Worm (Caenorhabditis elegans) whole organism, L2 larva: Measurements from ENCODE around the gene dos-2.

ENCODE experiments used
- C34F6.9 ChIP-seq: fragments of 150-350 bp; optimal IDR thresholded peaks from 2 replicates; lab custom pipeline; 2014; ENCODE audit warnings: missing biosample characterization, missing genetic modification characterization
- F13H6.1 ChIP-seq: sonication (generic microtip); optimal IDR thresholded peaks from 2 replicates; lab custom pipeline; 2016; ENCODE audit warnings: missing genetic modification characterization, missing compliant biosample characterization
- R02D3.7 ChIP-seq: fragments of 150-350 bp; optimal IDR thresholded peaks from 2 replicates; lab custom pipeline; 2014; ENCODE audit warnings: missing biosample characterization, missing genetic modification characterization
- Y55F3AM.14 ChIP-seq: fragments of 200-800 bp; sonication (Bioruptor generic); optimal IDR thresholded peaks from 2 replicates; lab custom pipeline; 2018; ENCODE audit warnings: mild to moderate bottlenecking, missing genetic modification characterization, missing compliant biosample characterization
- ZK546.5 ChIP-seq: sonication (generic microtip); optimal IDR thresholded peaks from 2 replicates; lab custom pipeline; 2017; ENCODE audit warnings: missing biosample characterization, missing genetic modification characterization
- alr-1 ChIP-seq: fragments of 150-350 bp; optimal IDR thresholded peaks from 2 replicates; lab custom pipeline; 2014; ENCODE audit warnings: missing biosample characterization, missing genetic modification characterization
- aly-2 ChIP-seq: fragments of 150-350 bp; optimal IDR thresholded peaks from 2 replicates; lab custom pipeline; 2014; ENCODE audit warnings: missing biosample characterization, missing genetic modification characterization
- ama-1 ChIP-seq: fragments of 150-350 bp; optimal IDR thresholded peaks from 2 replicates; lab custom pipeline; 2018; ENCODE audit warnings: inconsistent platforms
- blmp-1 ChIP-seq: sonication (generic microtip); optimal IDR thresholded peaks from 2 replicates; lab custom pipeline; 2017; ENCODE audit warnings: missing genetic modification characterization, mild to moderate bottlenecking, missing compliant biosample characterization, antibody characterized with exemption, moderate library complexity; ENCODE audit not compliant: insufficient read depth
- ceh-16 ChIP-seq: fragments of 150-350 bp; optimal IDR thresholded peaks from 2 replicates; lab custom pipeline; 2014; ENCODE audit warnings: missing biosample characterization, missing genetic modification characterization
- ceh-82 ChIP-seq: fragments of 150-350 bp; optimal IDR thresholded peaks from 2 replicates; lab custom pipeline; 2014; ENCODE audit warnings: missing biosample characterization, missing genetic modification characterization
- crh-2 ChIP-seq: sonication (generic microtip); optimal IDR thresholded peaks from 2 replicates; lab custom pipeline; 2017; ENCODE audit warnings: missing biosample characterization, missing genetic modification characterization
- dmd-4 ChIP-seq: sonication (generic microtip); optimal IDR thresholded peaks from 2 replicates; lab custom pipeline; 2017; ENCODE audit warnings: missing biosample characterization, missing genetic modification characterization
- egl-27 ChIP-seq: sonication (generic microtip); optimal IDR thresholded peaks from 3 replicates; lab custom pipeline; 2017; ENCODE audit warnings: missing biosample characterization, missing genetic modification reagents, missing genetic modification characterization
- elt-1 ChIP-seq: fragments of 150-350 bp; optimal IDR thresholded peaks from 2 replicates; lab custom pipeline; 2014; ENCODE audit warnings: missing biosample characterization, missing genetic modification characterization
- elt-3 ChIP-seq: sonication (generic microtip); optimal IDR thresholded peaks from 2 replicates; lab custom pipeline; 2017; ENCODE audit warnings: missing biosample characterization, missing genetic modification characterization
- fos-1 ChIP-seq: fragments of 150-350 bp; optimal IDR thresholded peaks from 2 replicates; lab custom pipeline; 2014; ENCODE audit warnings: missing biosample characterization, missing genetic modification characterization
- gmeb-1 ChIP-seq: fragments of 150-350 bp; optimal IDR thresholded peaks from 2 replicates; lab custom pipeline; 2014; ENCODE audit warnings: missing biosample characterization, missing genetic modification characterization
- lin-11 ChIP-seq: fragments of 150-350 bp; sonication (generic microtip); optimal IDR thresholded peaks from 2 replicates; lab custom pipeline; 2014; ENCODE audit warnings: missing biosample characterization, missing genetic modification characterization, inconsistent platforms, mixed read lengths
- lin-13 ChIP-seq: fragments of 150-350 bp; optimal IDR thresholded peaks from 2 replicates; lab custom pipeline; 2014; ENCODE audit warnings: missing biosample characterization, missing genetic modification reagents, missing genetic modification characterization
- lin-39 ChIP-seq: fragments of 150-350 bp; optimal IDR thresholded peaks from 2 replicates; lab custom pipeline; 2014; ENCODE audit warnings: missing biosample characterization, missing genetic modification reagents, missing genetic modification characterization
- lsy-2 ChIP-seq, 2 experiments: fragments of 150-350 bp in 1 of 2; sonication (generic microtip) in 1 of 2; optimal IDR thresholded peaks; 2 replicates each; lab custom pipeline; 2014 to 2017; ENCODE audit warnings: missing biosample characterization in 2 of 2, missing genetic modification characterization in 2 of 2
- mab-5 ChIP-seq: fragments of 150-350 bp; optimal IDR thresholded peaks from 2 replicates; lab custom pipeline; 2014; ENCODE audit warnings: missing biosample characterization, missing genetic modification characterization
- mbf-1 ChIP-seq: sonication (generic microtip); optimal IDR thresholded peaks from 2 replicates; lab custom pipeline; 2017; ENCODE audit warnings: missing biosample characterization, missing genetic modification characterization
- mdl-1 ChIP-seq, 2 experiments: fragments of 150-350 bp in 1 of 2; sonication (generic microtip) in 1 of 2; optimal IDR thresholded peaks; 2 replicates each; lab custom pipeline; 2017; ENCODE audit warnings: missing biosample characterization in 2 of 2, missing genetic modification characterization in 2 of 2
- nhr-10 ChIP-seq: sonication (generic microtip); optimal IDR thresholded peaks from 2 replicates; lab custom pipeline; 2017; ENCODE audit warnings: missing biosample characterization, missing genetic modification characterization
- nhr-11 ChIP-seq: fragments of 150-350 bp; optimal IDR thresholded peaks from 2 replicates; lab custom pipeline; 2014; ENCODE audit warnings: missing biosample characterization, missing genetic modification characterization
- nhr-12 ChIP-seq: fragments of 150-350 bp; optimal IDR thresholded peaks from 2 replicates; lab custom pipeline; 2014; ENCODE audit warnings: missing biosample characterization, missing genetic modification characterization
- nhr-129 ChIP-seq: fragments of 150-350 bp; optimal IDR thresholded peaks from 2 replicates; lab custom pipeline; 2014; ENCODE audit warnings: missing biosample characterization, missing genetic modification characterization
- nhr-21 ChIP-seq: fragments of 150-350 bp; optimal IDR thresholded peaks from 2 replicates; lab custom pipeline; 2014; ENCODE audit warnings: missing biosample characterization, missing genetic modification characterization
- nhr-23 ChIP-seq: fragments of 150-350 bp; optimal IDR thresholded peaks from 2 replicates; lab custom pipeline; 2014; ENCODE audit warnings: missing biosample characterization, missing genetic modification reagents, missing genetic modification characterization
- nhr-237 ChIP-seq: fragments of 150-350 bp; optimal IDR thresholded peaks from 2 replicates; lab custom pipeline; 2014; ENCODE audit warnings: missing biosample characterization, missing genetic modification characterization
- nhr-25 ChIP-seq: fragments of 150-350 bp; sonication (generic microtip); optimal IDR thresholded peaks from 3 replicates; lab custom pipeline; 2014; ENCODE audit warnings: missing biosample characterization, missing genetic modification characterization
- nhr-6 ChIP-seq: fragments of 150-350 bp; optimal IDR thresholded peaks from 2 replicates; lab custom pipeline; 2014; ENCODE audit warnings: missing biosample characterization, missing genetic modification characterization
- nhr-77 ChIP-seq: fragments of 150-350 bp; optimal IDR thresholded peaks from 2 replicates; lab custom pipeline; 2014; ENCODE audit warnings: missing biosample characterization, missing genetic modification characterization
- peb-1 ChIP-seq: fragments of 150-350 bp; optimal IDR thresholded peaks from 2 replicates; lab custom pipeline; 2014; ENCODE audit warnings: missing biosample characterization, missing genetic modification characterization
- sem-4 ChIP-seq: fragments of 150-350 bp; optimal IDR thresholded peaks from 2 replicates; lab custom pipeline; 2014; ENCODE audit warnings: missing biosample characterization, missing genetic modification reagents, missing genetic modification characterization
- skn-1 ChIP-seq: sonication (generic microtip); optimal IDR thresholded peaks from 2 replicates; lab custom pipeline; 2017; ENCODE audit warnings: missing biosample characterization, missing genetic modification characterization
- sma-3 ChIP-seq: sonication (generic microtip); optimal IDR thresholded peaks from 2 replicates; lab custom pipeline; 2016; ENCODE audit warnings: missing genetic modification reagents, missing genetic modification characterization, missing compliant biosample characterization
- sma-9 ChIP-seq, 2 experiments: fragments of 150-350 bp in 1 of 2; sonication (generic microtip) in 1 of 2; optimal IDR thresholded peaks; 2 replicates each; lab custom pipeline; 2014 to 2016; ENCODE audit warnings: missing genetic modification characterization in 2 of 2, mild to moderate bottlenecking in 1 of 2, missing biosample characterization in 1 of 2, missing compliant biosample characterization in 1 of 2, missing genetic modification reagents in 1 of 2, moderate library complexity in 1 of 2
- snpc-4 ChIP-seq: fragments of 150-350 bp; optimal IDR thresholded peaks from 2 replicates; lab custom pipeline; 2014; ENCODE audit warnings: missing biosample characterization, missing genetic modification characterization
- unc-39 ChIP-seq: fragments of 150-350 bp; optimal IDR thresholded peaks from 2 replicates; lab custom pipeline; 2014; ENCODE audit warnings: missing biosample characterization, missing genetic modification characterization
- unc-55 ChIP-seq: fragments of 150-350 bp; sonication (generic microtip); optimal IDR thresholded peaks from 3 replicates; lab custom pipeline; 2014; ENCODE audit warnings: missing biosample characterization, missing genetic modification reagents, missing genetic modification characterization
- unc-62 ChIP-seq: fragments of 150-350 bp; optimal IDR thresholded peaks from 2 replicates; lab custom pipeline; 2014; ENCODE audit warnings: missing biosample characterization, missing genetic modification reagents, missing genetic modification characterization
- zag-1 ChIP-seq: fragments of 150-350 bp; optimal IDR thresholded peaks from 2 replicates; lab custom pipeline; 2014; ENCODE audit warnings: missing biosample characterization, missing genetic modification characterization
- ztf-1 ChIP-seq: fragments of 200-800 bp; sonication (Bioruptor generic); conservative IDR thresholded peaks from 2 replicates; pipeline ENCODE4 v1.3.6; 2022; ENCODE audit warnings: missing genetic modification characterization, missing compliant biosample characterization
- ztf-11 ChIP-seq: sonication (generic microtip); optimal IDR thresholded peaks from 2 replicates; lab custom pipeline; 2017; ENCODE audit warnings: missing biosample characterization, missing genetic modification characterization
- ztf-4 ChIP-seq: fragments of 150-350 bp; optimal IDR thresholded peaks from 2 replicates; lab custom pipeline; 2014; ENCODE audit warnings: missing biosample characterization, missing genetic modification characterization

The dos-2 gene

ce11 chrII:3959432-3960102 lies 16.5 kb upstream of the dos-2 start:
- peak in 1 of 2 experiments; percentile 14 for TF ChIP-seq lsy-2 (tag; optimal IDR thresholded peaks at IDR 0.05; lab: Kevin White, UChicago)
- no peak for TF ChIP-seq lin-39 (tag; lab: Kevin White, UChicago)
- TF ChIP-seq sma-9 (GFP tag; optimal IDR thresholded peaks at IDR 0.05; lab: Kevin White, UChicago): peak; percentile 24
- TF ChIP-seq sma-9 (tag; optimal IDR thresholded peaks at IDR 0.05; lab: Kevin White, UChicago): no peak

DNA sequence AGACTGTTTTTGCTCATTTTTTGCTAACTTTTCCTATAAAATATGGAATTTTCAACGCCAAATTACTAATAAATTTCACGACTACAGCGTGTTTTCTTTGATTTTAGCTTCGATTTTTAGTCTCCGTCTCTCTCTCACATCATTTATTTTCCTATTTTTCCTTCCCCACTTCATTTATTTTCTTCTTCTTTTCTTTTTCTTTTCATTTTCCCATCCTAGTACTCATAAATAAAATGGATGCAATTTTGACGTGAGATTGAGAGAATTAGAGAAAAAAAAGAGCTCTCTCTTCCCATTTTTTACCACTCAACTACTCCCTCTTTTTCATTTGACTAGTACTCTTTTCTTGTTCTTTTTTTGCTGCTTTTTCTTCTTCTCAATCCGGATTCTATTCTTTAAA lies 15.8 kb upstream of the dos-2 start:
- no peak for TF ChIP-seq egl-27 (tag; lab: Kevin White, UChicago)
- TF ChIP-seq unc-62: no peak
- TF ChIP-seq skn-1 (tag; lab: Kevin White, UChicago): no peak
- no peak for TF ChIP-seq dmd-4 (tag; lab: Kevin White, UChicago)
- no peak for TF ChIP-seq alr-1 (tag; lab: Kevin White, UChicago)
- no peak for TF ChIP-seq nhr-21 (tag; lab: Kevin White, UChicago)
- TF ChIP-seq ztf-11: no peak
- peak; percentile 45 for TF ChIP-seq nhr-6
- TF ChIP-seq sem-4: no peak
- TF ChIP-seq ztf-1 (GFP tag; lab: Robert Waterston, UW): no peak
- no peak for TF ChIP-seq F13H6.1 (tag; lab: Kevin White, UChicago)
- no peak for TF ChIP-seq nhr-237 (tag; lab: Kevin White, UChicago)
- peak; percentile 1 for TF ChIP-seq fos-1 (tag; lab: Kevin White, UChicago)
- no peak for TF ChIP-seq peb-1 (tag; lab: Kevin White, UChicago)
- peak; percentile 2 for TF ChIP-seq crh-2
- peak; percentile 72 for TF ChIP-seq C34F6.9 (tag; lab: Kevin White, UChicago)
- no peak for TF ChIP-seq mbf-1 (tag; lab: Kevin White, UChicago)
- TF ChIP-seq lsy-2 (tag; optimal IDR thresholded peaks at IDR 0.05; lab: Kevin White, UChicago): peak in 1 of 2 experiments; percentile 63
- no peak for TF ChIP-seq snpc-4 (tag; lab: Kevin White, UChicago)
- no peak for TF ChIP-seq nhr-12 (tag; lab: Kevin White, UChicago)
- no peak for TF ChIP-seq lin-11 (tag; lab: Kevin White, UChicago)
- TF ChIP-seq elt-1 (tag; lab: Kevin White, UChicago): no peak
- no peak for TF ChIP-seq R02D3.7 (tag; lab: Kevin White, UChicago)
- no peak for TF ChIP-seq nhr-77 (tag; lab: Kevin White, UChicago)
- peak; percentile 19 for TF ChIP-seq sma-9 (GFP tag; optimal IDR thresholded peaks at IDR 0.05; lab: Kevin White, UChicago)
- TF ChIP-seq sma-9 (tag; optimal IDR thresholded peaks at IDR 0.05; lab: Kevin White, UChicago): no peak
- TF ChIP-seq ceh-82: no peak
- TF ChIP-seq unc-39: no peak
- no peak for TF ChIP-seq nhr-11 (tag; lab: Kevin White, UChicago)
- no peak for TF ChIP-seq ztf-4 (tag; lab: Kevin White, UChicago)
- no peak for TF ChIP-seq ZK546.5
- TF ChIP-seq lin-13 (GFP tag; lab: Kevin White, UChicago): peak; percentile 50
- TF ChIP-seq Y55F3AM.14 (GFP tag; lab: Kevin White, UChicago): no peak
- TF ChIP-seq elt-3 (tag; lab: Kevin White, UChicago): no peak
- TF ChIP-seq sma-3 (GFP tag; lab: Kevin White, UChicago): no peak
- no peak for TF ChIP-seq nhr-25
- peak; percentile 42 for TF ChIP-seq nhr-129
- no peak for TF ChIP-seq nhr-10 (tag; lab: Kevin White, UChicago)
- no peak for TF ChIP-seq mdl-1 (tag; optimal IDR thresholded peaks at IDR 0.05; lab: Kevin White, UChicago)
- no peak for TF ChIP-seq zag-1 (tag; lab: Kevin White, UChicago)
- no peak for TF ChIP-seq aly-2 (tag; lab: Kevin White, UChicago)
- TF ChIP-seq unc-55 (GFP tag; lab: Kevin White, UChicago): peak; percentile 93
- TF ChIP-seq gmeb-1 (tag; lab: Kevin White, UChicago): no peak
- no peak for TF ChIP-seq blmp-1
- TF ChIP-seq mab-5 (tag; lab: Kevin White, UChicago): peak; percentile 57
- TF ChIP-seq ama-1: no peak
- TF ChIP-seq nhr-23 (tag; lab: Kevin White, UChicago): no peak
- TF ChIP-seq ceh-16 (tag; lab: Kevin White, UChicago): no peak
- no peak for TF ChIP-seq lin-39 (tag; lab: Kevin White, UChicago)
